Fruit fly (Drosophila melanogaster) whole organism: Measurements from ENCODE around the gene CG34247.

Source experiments
- CG8478 ChIP-seq: fragments of >200 bp; optimal IDR thresholded peaks from 2 replicates; lab custom pipeline; 2018; ENCODE audit warnings: inconsistent platforms
- Dll ChIP-seq: fragments of >200 bp; optimal IDR thresholded peaks from 2 replicates; lab custom pipeline; 2017
- EcR ChIP-seq, 2 experiments: fragments of >200 bp; optimal IDR thresholded peaks; 2 replicates each; lab custom pipeline; 2017; ENCODE audit warnings: missing biosample characterization in 2 of 2, missing genetic modification characterization in 2 of 2, missing genetic modification reagents in 2 of 2
- psq ChIP-seq: fragments of >200 bp; optimal IDR thresholded peaks from 2 replicates; lab custom pipeline; 2017
- usp ChIP-seq: fragments of >200 bp; optimal IDR thresholded peaks from 2 replicates; lab custom pipeline; 2017; ENCODE audit warnings: missing biosample characterization, missing genetic modification characterization, mixed read lengths

DNA sequence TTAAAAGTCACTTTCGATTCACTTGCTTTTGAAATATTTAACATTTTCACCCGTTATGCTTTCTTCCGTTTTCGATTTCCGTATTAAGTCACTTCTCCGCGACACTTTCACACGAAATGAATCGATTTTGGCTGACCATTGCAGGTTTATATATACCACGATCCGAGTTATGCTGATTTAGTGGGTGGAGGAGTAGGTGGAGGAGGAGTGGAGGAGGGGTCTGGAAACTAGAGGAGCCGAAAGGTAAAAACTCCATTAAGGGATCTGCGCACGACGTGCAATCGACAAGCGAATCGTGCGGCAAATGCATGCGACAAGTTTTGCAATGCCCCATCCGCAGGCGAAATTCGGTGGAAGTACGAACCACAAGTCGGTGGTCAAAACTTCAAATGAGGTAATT is 29.4 kb upstream of the CG34247 start, which contains the start of gene CG13045:
- no peak for TF ChIP-seq EcR (GFP tag; optimal IDR thresholded peaks at IDR 0.05; lab: Kevin White, UChicago)
- TF ChIP-seq psq (lab: Kevin White, UChicago): no peak
- TF ChIP-seq usp (GFP tag; lab: Kevin White, UChicago): no peak
- TF ChIP-seq Dll: no peak
- TF ChIP-seq CG8478 (lab: Kevin White, UChicago): no peak
